Worm (Caenorhabditis elegans) whole organism, L1 larva: ENCODE results near the gene hira-1.

Experiments
- aha-1 ChIP-seq: fragments of 150-350 bp; optimal IDR thresholded peaks from 2 replicates; lab custom pipeline; 2014; ENCODE audit warnings: missing biosample characterization, missing genetic modification characterization
- fkh-10 ChIP-seq: sonication (generic microtip); optimal IDR thresholded peaks from 2 replicates; lab custom pipeline; 2017; ENCODE audit warnings: missing biosample characterization, missing genetic modification reagents, missing genetic modification characterization
- grh-1 ChIP-seq: fragments of 200-800 bp; sonication (Bioruptor generic); IDR thresholded peaks from 2 replicates; pipeline ENCODE4 v1.3.6; 2022; ENCODE audit warnings: missing genetic modification reagents, missing genetic modification characterization, missing compliant biosample characterization
- nhr-85 ChIP-seq: sonication (generic microtip); peaks from one replicate; lab custom pipeline; 2016; ENCODE audit warnings: missing genetic modification characterization, inconsistent platforms, missing compliant biosample characterization
- sptf-1 ChIP-seq: fragments of 150-350 bp; optimal IDR thresholded peaks from 2 replicates; lab custom pipeline; 2014; ENCODE audit warnings: missing biosample characterization, missing genetic modification characterization
- unc-62 ChIP-seq: fragments of 150-350 bp; optimal IDR thresholded peaks from 2 replicates; lab custom pipeline; 2014; ENCODE audit warnings: missing biosample characterization, missing genetic modification reagents, missing genetic modification characterization
- zag-1 ChIP-seq: fragments of 150-350 bp; optimal IDR thresholded peaks from 2 replicates; lab custom pipeline; 2014; ENCODE audit warnings: missing biosample characterization, missing genetic modification characterization
- ztf-4 ChIP-seq: fragments of 150-350 bp; optimal IDR thresholded peaks from 2 replicates; lab custom pipeline; 2014; ENCODE audit warnings: missing biosample characterization, missing genetic modification characterization

DNA sequence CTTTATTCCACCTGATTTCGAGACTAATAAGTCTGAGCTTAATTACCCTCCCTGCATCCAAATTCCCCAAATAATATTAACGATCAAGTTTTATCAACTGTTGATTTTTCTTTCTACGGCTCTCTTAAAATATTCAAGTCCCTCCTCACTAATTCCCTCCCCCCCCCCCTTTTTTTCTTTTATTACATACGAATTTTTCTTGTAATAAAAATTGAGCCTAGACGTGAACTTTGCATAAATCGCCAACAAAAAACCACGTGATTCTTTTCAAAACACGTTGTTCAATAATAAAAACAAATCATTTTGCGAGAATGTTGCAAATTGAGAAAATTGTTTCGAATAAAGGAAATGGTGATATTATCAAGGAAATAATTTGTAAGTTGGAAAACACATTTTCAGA is 2.5 kb upstream of the hira-1 start, which contains the start of gene K10D2.8:
- TF ChIP-seq grh-1 (GFP tag; lab: Robert Waterston, UW) (no peak), fkh-10 (GFP tag; lab: Kevin White, UChicago) (no peak), ztf-4 (tag; lab: Kevin White, UChicago) (no peak), unc-62 (no peak), aha-1 (tag; lab: Kevin White, UChicago) (no peak), zag-1 (tag; lab: Kevin White, UChicago) (no peak), nhr-85 (tag; lab: Kevin White, UChicago) (no peak), sptf-1 (tag; lab: Kevin White, UChicago) (no peak)
